Worm (Caenorhabditis elegans) whole organism, L2 larva: ENCODE data around the gene srt-64.

Experiments used
- C34F6.9 ChIP-seq: fragments of 150-350 bp; optimal IDR thresholded peaks from 2 replicates; lab custom pipeline; 2014; ENCODE audit warnings: missing biosample characterization, missing genetic modification characterization
- Y55F3AM.14 ChIP-seq: fragments of 200-800 bp; sonication (Bioruptor generic); optimal IDR thresholded peaks from 2 replicates; lab custom pipeline; 2018; ENCODE audit warnings: mild to moderate bottlenecking, missing genetic modification characterization, missing compliant biosample characterization
- alr-1 ChIP-seq: fragments of 150-350 bp; optimal IDR thresholded peaks from 2 replicates; lab custom pipeline; 2014; ENCODE audit warnings: missing biosample characterization, missing genetic modification characterization
- aly-2 ChIP-seq: fragments of 150-350 bp; optimal IDR thresholded peaks from 2 replicates; lab custom pipeline; 2014; ENCODE audit warnings: missing biosample characterization, missing genetic modification characterization
- blmp-1 ChIP-seq: sonication (generic microtip); optimal IDR thresholded peaks from 2 replicates; lab custom pipeline; 2017; ENCODE audit warnings: missing genetic modification characterization, mild to moderate bottlenecking, missing compliant biosample characterization, antibody characterized with exemption, moderate library complexity; ENCODE audit not compliant: insufficient read depth
- ceh-16 ChIP-seq: fragments of 150-350 bp; optimal IDR thresholded peaks from 2 replicates; lab custom pipeline; 2014; ENCODE audit warnings: missing biosample characterization, missing genetic modification characterization
- ceh-82 ChIP-seq: fragments of 150-350 bp; optimal IDR thresholded peaks from 2 replicates; lab custom pipeline; 2014; ENCODE audit warnings: missing biosample characterization, missing genetic modification characterization
- crh-2 ChIP-seq: sonication (generic microtip); optimal IDR thresholded peaks from 2 replicates; lab custom pipeline; 2017; ENCODE audit warnings: missing biosample characterization, missing genetic modification characterization
- dmd-4 ChIP-seq: sonication (generic microtip); optimal IDR thresholded peaks from 2 replicates; lab custom pipeline; 2017; ENCODE audit warnings: missing biosample characterization, missing genetic modification characterization
- egl-27 ChIP-seq: sonication (generic microtip); optimal IDR thresholded peaks from 3 replicates; lab custom pipeline; 2017; ENCODE audit warnings: missing biosample characterization, missing genetic modification reagents, missing genetic modification characterization
- elt-1 ChIP-seq: fragments of 150-350 bp; optimal IDR thresholded peaks from 2 replicates; lab custom pipeline; 2014; ENCODE audit warnings: missing biosample characterization, missing genetic modification characterization
- gmeb-1 ChIP-seq: fragments of 150-350 bp; optimal IDR thresholded peaks from 2 replicates; lab custom pipeline; 2014; ENCODE audit warnings: missing biosample characterization, missing genetic modification characterization
- lin-11 ChIP-seq: fragments of 150-350 bp; sonication (generic microtip); optimal IDR thresholded peaks from 2 replicates; lab custom pipeline; 2014; ENCODE audit warnings: missing biosample characterization, missing genetic modification characterization, inconsistent platforms, mixed read lengths
- lin-13 ChIP-seq: fragments of 150-350 bp; optimal IDR thresholded peaks from 2 replicates; lab custom pipeline; 2014; ENCODE audit warnings: missing biosample characterization, missing genetic modification reagents, missing genetic modification characterization
- lsy-2 ChIP-seq, 2 experiments: fragments of 150-350 bp in 1 of 2; sonication (generic microtip) in 1 of 2; optimal IDR thresholded peaks; 2 replicates each; lab custom pipeline; 2014 to 2017; ENCODE audit warnings: missing biosample characterization in 2 of 2, missing genetic modification characterization in 2 of 2
- mab-5 ChIP-seq: fragments of 150-350 bp; optimal IDR thresholded peaks from 2 replicates; lab custom pipeline; 2014; ENCODE audit warnings: missing biosample characterization, missing genetic modification characterization
- mbf-1 ChIP-seq: sonication (generic microtip); optimal IDR thresholded peaks from 2 replicates; lab custom pipeline; 2017; ENCODE audit warnings: missing biosample characterization, missing genetic modification characterization
- mdl-1 ChIP-seq, 2 experiments: fragments of 150-350 bp in 1 of 2; sonication (generic microtip) in 1 of 2; optimal IDR thresholded peaks; 2 replicates each; lab custom pipeline; 2017; ENCODE audit warnings: missing biosample characterization in 2 of 2, missing genetic modification characterization in 2 of 2
- nhr-10 ChIP-seq: sonication (generic microtip); optimal IDR thresholded peaks from 2 replicates; lab custom pipeline; 2017; ENCODE audit warnings: missing biosample characterization, missing genetic modification characterization
- nhr-11 ChIP-seq: fragments of 150-350 bp; optimal IDR thresholded peaks from 2 replicates; lab custom pipeline; 2014; ENCODE audit warnings: missing biosample characterization, missing genetic modification characterization
- nhr-12 ChIP-seq: fragments of 150-350 bp; optimal IDR thresholded peaks from 2 replicates; lab custom pipeline; 2014; ENCODE audit warnings: missing biosample characterization, missing genetic modification characterization
- nhr-129 ChIP-seq: fragments of 150-350 bp; optimal IDR thresholded peaks from 2 replicates; lab custom pipeline; 2014; ENCODE audit warnings: missing biosample characterization, missing genetic modification characterization
- nhr-21 ChIP-seq: fragments of 150-350 bp; optimal IDR thresholded peaks from 2 replicates; lab custom pipeline; 2014; ENCODE audit warnings: missing biosample characterization, missing genetic modification characterization
- nhr-237 ChIP-seq: fragments of 150-350 bp; optimal IDR thresholded peaks from 2 replicates; lab custom pipeline; 2014; ENCODE audit warnings: missing biosample characterization, missing genetic modification characterization
- nhr-25 ChIP-seq: fragments of 150-350 bp; sonication (generic microtip); optimal IDR thresholded peaks from 3 replicates; lab custom pipeline; 2014; ENCODE audit warnings: missing biosample characterization, missing genetic modification characterization
- nhr-6 ChIP-seq: fragments of 150-350 bp; optimal IDR thresholded peaks from 2 replicates; lab custom pipeline; 2014; ENCODE audit warnings: missing biosample characterization, missing genetic modification characterization
- nhr-77 ChIP-seq: fragments of 150-350 bp; optimal IDR thresholded peaks from 2 replicates; lab custom pipeline; 2014; ENCODE audit warnings: missing biosample characterization, missing genetic modification characterization
- peb-1 ChIP-seq: fragments of 150-350 bp; optimal IDR thresholded peaks from 2 replicates; lab custom pipeline; 2014; ENCODE audit warnings: missing biosample characterization, missing genetic modification characterization
- sem-4 ChIP-seq: fragments of 150-350 bp; optimal IDR thresholded peaks from 2 replicates; lab custom pipeline; 2014; ENCODE audit warnings: missing biosample characterization, missing genetic modification reagents, missing genetic modification characterization
- skn-1 ChIP-seq: sonication (generic microtip); optimal IDR thresholded peaks from 2 replicates; lab custom pipeline; 2017; ENCODE audit warnings: missing biosample characterization, missing genetic modification characterization
- sma-9 ChIP-seq, 2 experiments: fragments of 150-350 bp in 1 of 2; sonication (generic microtip) in 1 of 2; optimal IDR thresholded peaks; 2 replicates each; lab custom pipeline; 2014 to 2016; ENCODE audit warnings: missing genetic modification characterization in 2 of 2, mild to moderate bottlenecking in 1 of 2, missing biosample characterization in 1 of 2, missing compliant biosample characterization in 1 of 2, missing genetic modification reagents in 1 of 2, moderate library complexity in 1 of 2
- snpc-4 ChIP-seq: fragments of 150-350 bp; optimal IDR thresholded peaks from 2 replicates; lab custom pipeline; 2014; ENCODE audit warnings: missing biosample characterization, missing genetic modification characterization
- unc-55 ChIP-seq: fragments of 150-350 bp; sonication (generic microtip); optimal IDR thresholded peaks from 3 replicates; lab custom pipeline; 2014; ENCODE audit warnings: missing biosample characterization, missing genetic modification reagents, missing genetic modification characterization
- unc-62 ChIP-seq: fragments of 150-350 bp; optimal IDR thresholded peaks from 2 replicates; lab custom pipeline; 2014; ENCODE audit warnings: missing biosample characterization, missing genetic modification reagents, missing genetic modification characterization
- ztf-1 ChIP-seq: fragments of 200-800 bp; sonication (Bioruptor generic); conservative IDR thresholded peaks from 2 replicates; pipeline ENCODE4 v1.3.6; 2022; ENCODE audit warnings: missing genetic modification characterization, missing compliant biosample characterization
- ztf-11 ChIP-seq: sonication (generic microtip); optimal IDR thresholded peaks from 2 replicates; lab custom pipeline; 2017; ENCODE audit warnings: missing biosample characterization, missing genetic modification characterization
- ztf-4 ChIP-seq: fragments of 150-350 bp; optimal IDR thresholded peaks from 2 replicates; lab custom pipeline; 2014; ENCODE audit warnings: missing biosample characterization, missing genetic modification characterization

srt-64 gene

ce11 chrV:5157660-5158059 lies 11.8 kb downstream of the srt-64 start, which contains the start of gene srx-39:
TSS of gene srx-39 (minus strand) at chrV:5157760.
- TF ChIP-seq nhr-25 (tag; lab: Kevin White, UChicago) = no peak
- TF ChIP-seq ztf-11 (tag; lab: Kevin White, UChicago) = no peak
- no peak for TF ChIP-seq skn-1
- TF ChIP-seq blmp-1 = no peak
- TF ChIP-seq ceh-16 (tag; lab: Kevin White, UChicago) = no peak
- no peak for TF ChIP-seq unc-62 (GFP tag; lab: Kevin White, UChicago)
- TF ChIP-seq aly-2 (tag; lab: Kevin White, UChicago) = no peak
- no peak for TF ChIP-seq unc-55
- TF ChIP-seq snpc-4 = no peak
- TF ChIP-seq lin-13 (GFP tag; lab: Kevin White, UChicago) = no peak
- TF ChIP-seq egl-27 (tag; lab: Kevin White, UChicago) = no peak
- TF ChIP-seq lin-11 (tag; lab: Kevin White, UChicago) = no peak
- TF ChIP-seq nhr-77 (tag; lab: Kevin White, UChicago) = no peak

- no peak for TF ChIP-seq elt-1 (tag; lab: Kevin White, UChicago)
- no peak for TF ChIP-seq dmd-4 (tag; lab: Kevin White, UChicago)
- no peak for TF ChIP-seq skn-1
- no peak for TF ChIP-seq mdl-1 (tag; optimal IDR thresholded peaks at IDR 0.05; lab: Kevin White, UChicago)
- TF ChIP-seq ceh-16 (tag; lab: Kevin White, UChicago) = no peak
- TF ChIP-seq nhr-11 (tag; lab: Kevin White, UChicago) = no peak
- no peak for TF ChIP-seq nhr-77 (tag; lab: Kevin White, UChicago)
- no peak for TF ChIP-seq lsy-2 (tag; optimal IDR thresholded peaks at IDR 0.05; lab: Kevin White, UChicago)
- no peak for TF ChIP-seq nhr-21
- no peak for TF ChIP-seq crh-2
- no peak for TF ChIP-seq nhr-6 (tag; lab: Kevin White, UChicago)
- no peak for TF ChIP-seq egl-27 (tag; lab: Kevin White, UChicago)
- no peak for TF ChIP-seq C34F6.9 (tag; lab: Kevin White, UChicago)
- TF ChIP-seq, all 48 proteins: peak for 0
Observed at ce11 chrV:5155516-5155915, 14.0 kb downstream of the srt-64 start, which contains the start of gene srx-38. TSS of gene srx-38 (minus strand) at chrV:5155616.

DNA sequence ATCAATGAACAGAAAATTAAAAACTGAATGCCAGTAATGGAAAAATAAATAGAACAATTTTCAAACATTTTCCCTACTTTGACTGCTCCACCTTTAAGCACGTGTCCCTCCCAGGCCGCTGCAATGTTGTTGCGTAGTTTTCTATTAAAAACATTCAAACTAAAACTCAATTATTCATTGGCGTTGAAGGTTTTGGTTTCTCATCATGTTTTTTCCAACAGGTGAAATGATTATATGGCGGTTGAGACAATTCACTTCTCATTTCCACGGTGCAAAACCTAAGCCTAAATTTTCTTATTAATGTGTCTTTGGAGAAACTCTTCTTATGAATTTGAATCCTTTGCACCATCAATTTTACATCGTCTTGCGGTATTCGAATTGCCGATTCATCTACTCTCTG lies 18.6 kb downstream of the srt-64 start, which contains the start of gene srh-130:
Gene srh-130, plus strand, starts transcription at position 301 of the 400 bp plus-strand sequence.
- TF ChIP-seq mbf-1 (tag; lab: Kevin White, UChicago) = no peak
- TF ChIP-seq egl-27 (tag; lab: Kevin White, UChicago) = no peak
- no peak for TF ChIP-seq nhr-25 (tag; lab: Kevin White, UChicago)
- TF ChIP-seq nhr-6 (tag; lab: Kevin White, UChicago) = no peak
- no peak for TF ChIP-seq mdl-1 (tag; optimal IDR thresholded peaks at IDR 0.05; lab: Kevin White, UChicago)
- TF ChIP-seq elt-1 (tag; lab: Kevin White, UChicago) = no peak
- no peak for TF ChIP-seq sem-4 (tag; lab: Kevin White, UChicago)
- TF ChIP-seq ztf-4 = no peak
- no peak for TF ChIP-seq nhr-237
- TF ChIP-seq nhr-21 = no peak
- TF ChIP-seq mab-5 = no peak

DNA sequence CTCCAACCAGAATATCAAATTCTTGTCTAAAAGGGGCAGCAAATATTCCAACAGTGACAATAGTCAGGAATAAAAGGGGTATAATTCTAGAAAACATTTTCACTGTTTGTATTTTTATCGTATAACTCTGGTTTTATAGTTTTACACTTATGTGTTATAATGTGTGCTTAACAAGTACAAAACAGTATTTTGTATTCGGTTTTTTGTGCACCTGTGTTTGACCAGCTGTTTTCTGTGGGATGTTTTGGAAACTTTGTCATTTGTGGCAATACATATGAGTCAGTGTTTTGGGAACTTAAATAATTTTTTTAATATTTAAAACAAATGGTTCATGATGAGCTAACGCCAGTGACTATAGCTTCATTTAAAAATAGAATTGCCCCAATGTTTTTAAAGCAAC lies 23.1 kb downstream of the srt-64 start, which contains the start of gene F14F9.6:
Gene F14F9.6, minus strand, starts transcription at position 101 of the 400 bp plus-strand sequence.
- TF ChIP-seq mbf-1 (tag; lab: Kevin White, UChicago) (no peak), sma-9 (GFP tag; optimal IDR thresholded peaks at IDR 0.05; lab: Kevin White, UChicago) (no peak), sma-9 (tag; optimal IDR thresholded peaks at IDR 0.05; lab: Kevin White, UChicago) (no peak), C34F6.9 (tag; lab: Kevin White, UChicago) (no peak), Y55F3AM.14 (GFP tag; lab: Kevin White, UChicago) (no peak), alr-1 (tag; lab: Kevin White, UChicago) (no peak), gmeb-1 (tag; lab: Kevin White, UChicago) (no peak), skn-1 (no peak), mab-5 (no peak), lsy-2 (tag; optimal IDR thresholded peaks at IDR 0.05; lab: Kevin White, UChicago) (no peak), peb-1 (tag; lab: Kevin White, UChicago) (no peak), crh-2 (no peak), blmp-1 (no peak)

DNA sequence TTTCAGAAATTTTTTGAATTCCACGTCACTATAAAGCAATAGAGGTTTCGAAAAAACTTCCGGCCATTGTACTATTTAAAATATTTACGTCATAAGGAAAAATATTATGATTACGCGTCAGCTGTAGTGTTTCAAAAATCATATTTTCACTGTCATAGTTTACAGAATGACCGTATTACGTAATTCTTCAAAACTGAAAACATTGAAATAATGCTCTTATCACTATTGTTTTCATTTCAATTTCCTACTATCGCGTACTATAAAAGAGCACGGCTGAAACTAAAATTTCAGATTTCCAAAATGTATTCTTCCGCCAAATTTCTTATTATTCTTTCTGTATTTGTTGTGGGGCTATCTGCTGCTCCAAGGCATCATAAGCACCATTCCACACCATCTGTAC lies 24.9 kb downstream of the srt-64 start, which contains the start of gene F14F9.2:
Gene F14F9.2, plus strand, starts transcription at position 301 of the 400 bp plus-strand sequence.
- no peak for TF ChIP-seq ztf-4
- no peak for TF ChIP-seq lin-13 (GFP tag; lab: Kevin White, UChicago)
- TF ChIP-seq skn-1 = no peak
- TF ChIP-seq egl-27 (tag; lab: Kevin White, UChicago) = no peak
- no peak for TF ChIP-seq blmp-1
- TF ChIP-seq alr-1 (tag; lab: Kevin White, UChicago) = no peak
- TF ChIP-seq sem-4 (tag; lab: Kevin White, UChicago) = no peak
- no peak for TF ChIP-seq nhr-129 (tag; lab: Kevin White, UChicago)
- TF ChIP-seq ceh-16 (tag; lab: Kevin White, UChicago) = no peak
- TF ChIP-seq sma-9 (GFP tag; optimal IDR thresholded peaks at IDR 0.05; lab: Kevin White, UChicago) = no peak
- no peak for TF ChIP-seq sma-9 (tag; optimal IDR thresholded peaks at IDR 0.05; lab: Kevin White, UChicago)
- TF ChIP-seq ztf-1 = no peak
- no peak for TF ChIP-seq nhr-10 (tag; lab: Kevin White, UChicago)
- no peak for TF ChIP-seq ceh-82 (tag; lab: Kevin White, UChicago)
- no peak for TF ChIP-seq mab-5
- TF ChIP-seq aly-2 (tag; lab: Kevin White, UChicago) = no peak
- no peak for TF ChIP-seq nhr-12 (tag; lab: Kevin White, UChicago)
- no peak for TF ChIP-seq unc-62 (GFP tag; lab: Kevin White, UChicago)
